Worm (Caenorhabditis elegans) whole organism, young adult: ENCODE results near the gene Y53F4B.7.
A peak's percentile ranks its signal among the peaks of the same experiment; 100 is the strongest.

Experiments used
- B0336.3 ChIP-seq: fragments of 200-800 bp; sonication (Bioruptor generic); IDR thresholded peaks from 2 replicates; pipeline ENCODE4 v1.3.6; 2022; ENCODE audit warnings: missing genetic modification characterization, missing compliant biosample characterization
- D2030.7 ChIP-seq: fragments of 200-800 bp; sonication (Bioruptor generic); IDR thresholded peaks from 2 replicates; pipeline ENCODE4 v1.3.6; 2022; ENCODE audit warnings: missing genetic modification reagents, missing genetic modification characterization, missing compliant biosample characterization
- F33H1.4 ChIP-seq: fragments of 200-800 bp; sonication (Bioruptor generic); IDR thresholded peaks from 2 replicates; pipeline ENCODE4 v1.3.6; 2022; ENCODE audit warnings: missing genetic modification reagents, missing genetic modification characterization, missing compliant biosample characterization
- F39B2.1 ChIP-seq: fragments of 200-800 bp; sonication (Bioruptor generic); IDR thresholded peaks from 2 replicates; pipeline ENCODE4 v1.3.6; 2022; ENCODE audit warnings: missing genetic modification reagents, missing genetic modification characterization, missing compliant biosample characterization
- F55B11.4 ChIP-seq: sonication (generic microtip); optimal IDR thresholded peaks from 2 replicates; lab custom pipeline; 2016; ENCODE audit warnings: missing compliant biosample characterization, missing genetic modification characterization, borderline replicate concordance; ENCODE audit not compliant: insufficient read depth
- F57A8.1 ChIP-seq: fragments of 200-800 bp; sonication (Bioruptor generic); optimal IDR thresholded peaks from 2 replicates; lab custom pipeline; 2018; ENCODE audit warnings: mild to moderate bottlenecking, missing genetic modification characterization, moderate library complexity, missing compliant biosample characterization
- T07F8.4 ChIP-seq: sonication (generic microtip); optimal IDR thresholded peaks from 2 replicates; lab custom pipeline; 2016; ENCODE audit warnings: mild to moderate bottlenecking, missing genetic modification characterization, moderate library complexity, missing compliant biosample characterization
- Y67H2A.10 ChIP-seq: fragments of 200-800 bp; sonication (Bioruptor generic); conservative IDR thresholded peaks from 2 replicates; pipeline ENCODE4 v1.3.6; 2022; ENCODE audit warnings: missing genetic modification reagents, missing genetic modification characterization, missing compliant biosample characterization
- akir-1 ChIP-seq: fragments of 200-800 bp; sonication (Bioruptor generic); optimal IDR thresholded peaks from 2 replicates; lab custom pipeline; 2018; ENCODE audit warnings: mild to moderate bottlenecking, missing genetic modification characterization, moderate library complexity, missing compliant biosample characterization
- attf-5 ChIP-seq: fragments of 200-800 bp; sonication (Bioruptor generic); optimal IDR thresholded peaks from 2 replicates; lab custom pipeline; 2018; ENCODE audit warnings: mild to moderate bottlenecking, missing genetic modification characterization, missing compliant biosample characterization
- bed-2 ChIP-seq: fragments of 200-800 bp; sonication (Bioruptor generic); IDR thresholded peaks from 2 replicates; pipeline ENCODE4 v1.3.6; 2022; ENCODE audit warnings: missing genetic modification reagents, missing genetic modification characterization, missing compliant biosample characterization
- cebp-2 ChIP-seq: fragments of 200-800 bp; sonication (Bioruptor generic); IDR thresholded peaks from 2 replicates; pipeline ENCODE4 v1.3.6; 2022; ENCODE audit warnings: missing genetic modification characterization, missing compliant biosample characterization
- ceh-27 ChIP-seq: fragments of 200-800 bp; sonication (Bioruptor generic); optimal IDR thresholded peaks from 2 replicates; lab custom pipeline; 2018; ENCODE audit warnings: mild to moderate bottlenecking, missing genetic modification characterization, moderate library complexity, missing compliant biosample characterization
- ceh-91 ChIP-seq: fragments of 200-800 bp; sonication (Bioruptor generic); IDR thresholded peaks from 2 replicates; pipeline ENCODE4 v1.3.6; 2022; ENCODE audit warnings: missing genetic modification reagents, missing genetic modification characterization, missing compliant biosample characterization
- dpl-1 ChIP-seq: fragments of 150-350 bp; optimal IDR thresholded peaks from 2 replicates; lab custom pipeline; 2014; ENCODE audit warnings: missing biosample characterization, missing genetic modification reagents, missing genetic modification characterization
- efl-1 ChIP-seq: fragments of 150-350 bp; optimal IDR thresholded peaks from 2 replicates; lab custom pipeline; 2014; ENCODE audit warnings: missing biosample characterization, missing genetic modification reagents, missing genetic modification characterization
- ets-4 ChIP-seq: fragments of 200-800 bp; sonication (Bioruptor generic); optimal IDR thresholded peaks from 2 replicates; lab custom pipeline; 2018; ENCODE audit warnings: mild to moderate bottlenecking, missing genetic modification characterization, missing compliant biosample characterization
- fkh-3 ChIP-seq: sonication (generic microtip); optimal IDR thresholded peaks from 2 replicates; lab custom pipeline; 2016; ENCODE audit warnings: mild to moderate bottlenecking, missing genetic modification characterization, missing compliant biosample characterization
- gei-17 ChIP-seq: fragments of 200-800 bp; sonication (Bioruptor generic); optimal IDR thresholded peaks from 2 replicates; lab custom pipeline; 2018; ENCODE audit warnings: mild to moderate bottlenecking, missing genetic modification characterization, missing compliant biosample characterization
- hlh-26 ChIP-seq: fragments of 200-800 bp; sonication (Bioruptor generic); conservative IDR thresholded peaks from 2 replicates; pipeline ENCODE4 v1.3.6; 2022; ENCODE audit warnings: missing genetic modification reagents, missing genetic modification characterization, missing compliant biosample characterization
- hmg-1.2 ChIP-seq: fragments of 200-800 bp; sonication (Bioruptor generic); IDR thresholded peaks from 2 replicates; pipeline ENCODE4 v1.3.6; 2022; ENCODE audit warnings: missing genetic modification reagents, missing genetic modification characterization, missing compliant biosample characterization
- hsf-1 ChIP-seq: fragments of 200-800 bp; sonication (Bioruptor generic); IDR thresholded peaks from 2 replicates; pipeline ENCODE4 v1.3.6; 2022; ENCODE audit warnings: missing genetic modification reagents, missing genetic modification characterization, missing compliant biosample characterization
- let-607 ChIP-seq, 2 experiments: fragments of 200-800 bp in 1 of 2; sonication (Bioruptor generic) in 1 of 2; sonication (generic microtip) in 1 of 2; optimal IDR thresholded peaks; 2 replicates each; lab custom pipeline; 2016 to 2018; ENCODE audit warnings: mild to moderate bottlenecking in 2 of 2, missing compliant biosample characterization in 2 of 2, missing genetic modification characterization in 2 of 2, moderate library complexity in 2 of 2, missing genotype in 1 of 2
- lin-54 ChIP-seq: fragments of 200-800 bp; sonication (Bioruptor generic); optimal IDR thresholded peaks from 2 replicates; lab custom pipeline; 2018; ENCODE audit warnings: mild to moderate bottlenecking, missing genetic modification characterization, missing compliant biosample characterization
- lsl-1 ChIP-seq: fragments of 200-800 bp; sonication (Bioruptor generic); optimal IDR thresholded peaks from 2 replicates; lab custom pipeline; 2018; ENCODE audit warnings: mild to moderate bottlenecking, missing genetic modification characterization, moderate library complexity, missing compliant biosample characterization
- mcd-1 ChIP-seq: fragments of 200-800 bp; sonication (Bioruptor generic); IDR thresholded peaks from 2 replicates; pipeline ENCODE4 v1.3.6; 2022; ENCODE audit warnings: missing genetic modification reagents, missing genetic modification characterization, missing compliant biosample characterization
- mel-28 ChIP-seq: sonication (generic microtip); optimal IDR thresholded peaks from 2 replicates; lab custom pipeline; 2016; ENCODE audit warnings: borderline replicate concordance, mild to moderate bottlenecking, missing genetic modification characterization, missing compliant biosample characterization
- mes-4 ChIP-seq: sonication (generic microtip); optimal IDR thresholded peaks from 2 replicates; lab custom pipeline; 2016; ENCODE audit warnings: missing genotype, missing genetic modification characterization, missing compliant biosample characterization
- mxl-1 ChIP-seq: sonication (generic microtip); optimal IDR thresholded peaks from 2 replicates; lab custom pipeline; 2016; ENCODE audit warnings: missing genetic modification characterization, missing compliant biosample characterization
- nhr-179 ChIP-seq: sonication (generic microtip); optimal IDR thresholded peaks from 2 replicates; lab custom pipeline; 2016; ENCODE audit warnings: mild to moderate bottlenecking, missing genetic modification characterization, missing compliant biosample characterization
- repo-1 ChIP-seq: sonication (generic microtip); optimal IDR thresholded peaks from 2 replicates; lab custom pipeline; 2017; ENCODE audit warnings: mild to moderate bottlenecking, missing genetic modification characterization, missing compliant biosample characterization
- snpc-4 ChIP-seq, 5 experiments: fragments of 150-350 bp in 1 of 5; sonication (generic microtip) in 4 of 5; optimal IDR thresholded peaks; 2 replicates each; lab custom pipeline; 2014 to 2018; ENCODE audit warnings: missing genetic modification characterization in 5 of 5, missing biosample characterization in 3 of 5, antibody characterized with exemption in 2 of 5, mild to moderate bottlenecking in 2 of 5, missing compliant biosample characterization in 2 of 5, missing genotype in 2 of 5, moderate library complexity in 2 of 5, missing genetic modification reagents in 1 of 5
- sptf-2 ChIP-seq: fragments of 200-800 bp; sonication (Bioruptor generic); optimal IDR thresholded peaks from 2 replicates; lab custom pipeline; 2018; ENCODE audit warnings: mild to moderate bottlenecking, missing genetic modification characterization, missing compliant biosample characterization
- tbx-9 ChIP-seq: sonication (generic microtip); optimal IDR thresholded peaks from 2 replicates; lab custom pipeline; 2016; ENCODE audit warnings: borderline replicate concordance, missing genetic modification characterization, inconsistent platforms, missing compliant biosample characterization
- unc-130 ChIP-seq: sonication (generic microtip); optimal IDR thresholded peaks from 2 replicates; lab custom pipeline; 2016; ENCODE audit warnings: missing genetic modification reagents, missing genetic modification characterization, missing compliant biosample characterization
- zfh-2 ChIP-seq: fragments of 200-800 bp; sonication (Bioruptor generic); conservative IDR thresholded peaks from 2 replicates; pipeline ENCODE4 v1.3.6; 2022; ENCODE audit warnings: missing genetic modification reagents, missing genetic modification characterization, missing compliant biosample characterization
- ztf-22 ChIP-seq: fragments of 200-800 bp; sonication (Bioruptor generic); optimal IDR thresholded peaks from 2 replicates; lab custom pipeline; 2018; ENCODE audit warnings: mild to moderate bottlenecking, missing genetic modification characterization, moderate library complexity, missing compliant biosample characterization
- ztf-26 ChIP-seq: sonication (generic microtip); optimal IDR thresholded peaks from 2 replicates; lab custom pipeline; 2017; ENCODE audit warnings: missing genetic modification characterization, missing compliant biosample characterization
- ztf-3 ChIP-seq: fragments of 200-800 bp; sonication (Bioruptor generic); optimal IDR thresholded peaks from 2 replicates; lab custom pipeline; 2018; ENCODE audit warnings: mild to moderate bottlenecking, missing genetic modification characterization, missing compliant biosample characterization

Y53F4B.7 gene

ce11 chrII:15010366-15011235, 17.9 kb downstream of the Y53F4B.7 start, which contains the start of the genes Y53F4B.9 and Y53F4B.11 (continued):
- no peak for TF ChIP-seq ets-4 (GFP tag; lab: Kevin White, UChicago)

- no peak for TF ChIP-seq gei-17
- no peak for TF ChIP-seq unc-130 (GFP tag; lab: Kevin White, UChicago)
- no peak for TF ChIP-seq sptf-2
- TF ChIP-seq attf-5 = no peak
- TF ChIP-seq efl-1 (GFP tag; lab: Kevin White, UChicago) = no peak
- no peak for TF ChIP-seq akir-1 (GFP tag; lab: Kevin White, UChicago)
- no peak for TF ChIP-seq nhr-179 (tag; lab: Kevin White, UChicago)
- TF ChIP-seq F57A8.1 = no peak
- TF ChIP-seq fkh-3 (tag; lab: Kevin White, UChicago) = no peak
- no peak for TF ChIP-seq ceh-27
- TF ChIP-seq B0336.3 (GFP tag; lab: Robert Waterston, UW) = no peak
Measured at ce11 chrII:15014380-15014779, 21.7 kb downstream of the Y53F4B.7 start, which contains the start of gene Y53F4B.51. Gene Y53F4B.51, minus strand, starts transcription at chrII:15014442.

- TF ChIP-seq bed-2 (GFP tag; lab: Robert Waterston, UW) = no peak
- no peak for TF ChIP-seq F39B2.1
- TF ChIP-seq ztf-26 (tag; lab: Kevin White, UChicago) = no peak
- no peak for TF ChIP-seq ztf-3 (GFP tag; lab: Kevin White, UChicago)
- TF ChIP-seq, all 124 proteins: peak for 0
Measured at ce11 chrII:15015669-15016068, 23.0 kb downstream of the Y53F4B.7 start.

ce11 chrII:15018923-15019322, 26.2 kb downstream of the Y53F4B.7 start, which contains the start of gene Y53F4B.12:
Gene Y53F4B.12, plus strand, starts transcription at chrII:15019223.
- TF ChIP-seq mes-4 (tag; lab: Kevin White, UChicago) (no peak), ceh-27 (no peak), hlh-26 (GFP tag; lab: Robert Waterston, UW) (no peak), cebp-2 (no peak)

- TF ChIP-seq hmg-1.2 (no peak), ztf-3 (GFP tag; lab: Kevin White, UChicago) (no peak), mxl-1 (tag; lab: Kevin White, UChicago) (no peak), F55B11.4 (tag; lab: Kevin White, UChicago) (no peak), snpc-4 (GFP tag; optimal IDR thresholded peaks at IDR 0.05; lab: Kevin White, UChicago) (no peak), snpc-4 (tag; optimal IDR thresholded peaks at IDR 0.05; lab: Kevin White, UChicago) (no peak), efl-1 (GFP tag; lab: Kevin White, UChicago) (peak; percentile 73), tbx-9 (no peak), repo-1 (tag; lab: Kevin White, UChicago) (no peak), hsf-1 (no peak), F33H1.4 (GFP tag; lab: Robert Waterston, UW) (peak; percentile 65), T07F8.4 (tag; lab: Kevin White, UChicago) (no peak), dpl-1 (GFP tag; lab: Kevin White, UChicago) (peak; percentile 50), Y67H2A.10 (no peak), mel-28 (tag; lab: Kevin White, UChicago) (no peak), lin-54 (GFP tag; lab: Kevin White, UChicago) (peak; percentile 65), mcd-1 (no peak), ztf-22 (GFP tag; lab: Kevin White, UChicago) (no peak), lsl-1 (peak; percentile 50), zfh-2 (GFP tag; lab: Robert Waterston, UW) (no peak), let-607 (tag; optimal IDR thresholded peaks at IDR 0.05; lab: Kevin White, UChicago) (no peak), D2030.7 (GFP tag; lab: Robert Waterston, UW) (peak; percentile 51; the same call in 1 of the 2 replicates), ceh-91 (peak; percentile 45; the same call in 1 of the 2 replicates), ceh-27 (no peak)
Measured at ce11 chrII:15025100-15025499, 32.4 kb downstream of the Y53F4B.7 start.
